Fruit fly (Drosophila melanogaster): ENCODE results near the gene Tcs6.

Tcs6 gene

dm6 chr3R:26058066-26058465 lies at the start of gene Tcs6, which contains the start of gene PIG-P:
TSS of gene Tcs6 (minus strand) at chr3R:26058223.
TSS of gene PIG-P (minus strand) at chr3R:26058223.
- no peak for TF ChIP-seq noc (tag; optimal IDR thresholded peaks at IDR 0.05)

- TF ChIP-seq noc (tag; optimal IDR thresholded peaks at IDR 0.05): peak; percentile 87
These were observed 48.7 kb upstream of the Tcs6 start, which contains the start of gene Cipc for dm6 chr3R:26106595-26107152. TSS of gene Cipc (plus strand) at chr3R:26106868.

dm6 chr3R:26105924-26106494 lies 48.0 kb upstream of the Tcs6 start:
- no peak for TF ChIP-seq noc (tag; optimal IDR thresholded peaks at IDR 0.05)

dm6 chr3R:26105407-26105806 lies 47.4 kb upstream of the Tcs6 start:
- no peak for TF ChIP-seq noc (tag; optimal IDR thresholded peaks at IDR 0.05)

- peak; percentile 75 for TF ChIP-seq noc (tag; optimal IDR thresholded peaks at IDR 0.05)
These were observed 47.0 kb upstream of the Tcs6 start for dm6 chr3R:26105141-26105403.

dm6 chr3R:26104302-26105140 lies 46.5 kb upstream of the Tcs6 start:
- peak; percentile 80 for TF ChIP-seq noc (tag; optimal IDR thresholded peaks at IDR 0.05)

dm6 chr3R:26103440-26103839 lies 45.4 kb upstream of the Tcs6 start:
- TF ChIP-seq noc (tag; optimal IDR thresholded peaks at IDR 0.05): no peak

dm6 chr3R:26099238-26099637 lies 41.2 kb upstream of the Tcs6 start:
- peak; percentile 17 for TF ChIP-seq noc (tag; optimal IDR thresholded peaks at IDR 0.05)

dm6 chr3R:26098502-26099210 lies 40.6 kb upstream of the Tcs6 start, which contains the start of gene dysf:
TSS of gene dysf (minus strand) at chr3R:26098711.
- peak; percentile 53 for TF ChIP-seq noc (tag; optimal IDR thresholded peaks at IDR 0.05)

dm6 chr3R:26096192-26096591 lies 38.2 kb upstream of the Tcs6 start:
- no peak for TF ChIP-seq noc (tag; optimal IDR thresholded peaks at IDR 0.05)

- no peak for TF ChIP-seq noc (tag; optimal IDR thresholded peaks at IDR 0.05)
These were observed 37.5 kb upstream of the Tcs6 start for dm6 chr3R:26095551-26095950.

- TF ChIP-seq noc (tag; optimal IDR thresholded peaks at IDR 0.05): no peak
These were observed 23.5 kb upstream of the Tcs6 start for dm6 chr3R:26081380-26081991.

- TF ChIP-seq noc (tag; optimal IDR thresholded peaks at IDR 0.05): no peak
These were observed 17.2 kb upstream of the Tcs6 start for dm6 chr3R:26075252-26075651.

- TF ChIP-seq noc (tag; optimal IDR thresholded peaks at IDR 0.05): no peak
These were observed 14.5 kb upstream of the Tcs6 start for dm6 chr3R:26072477-26072876.

- no peak for TF ChIP-seq noc (tag; optimal IDR thresholded peaks at IDR 0.05)
These were observed 10.1 kb upstream of the Tcs6 start for dm6 chr3R:26068135-26068534.

dm6 chr3R:26064708-26065107 lies 6.7 kb upstream of the Tcs6 start:
- no peak for TF ChIP-seq noc (tag; optimal IDR thresholded peaks at IDR 0.05)
